Worm (Caenorhabditis elegans): ENCODE data around the gene T27E7.1.

- TF ChIP-seq him-1 (tag; optimal IDR thresholded peaks at IDR 0.05) (no peak), dao-5 (tag; optimal IDR thresholded peaks at IDR 0.05) (no peak)
Measured at ce11 chrIV:14565062-14565461, 45.5 kb downstream of the T27E7.1 start, which contains the start of gene Y57G11B.2.

All from whole organism, L4/young adult.